Worm (Caenorhabditis elegans) whole organism, young adult: Measurements from ENCODE around the gene sos-1.

ENCODE experiments used
- C17E4.6 ChIP-seq: fragments of 200-800 bp; sonication (Bioruptor generic); IDR thresholded peaks from 2 replicates; pipeline ENCODE4 v1.3.6; 2022; ENCODE audit warnings: missing genetic modification reagents, missing genetic modification characterization, missing compliant biosample characterization
- dpl-1 ChIP-seq: fragments of 150-350 bp; optimal IDR thresholded peaks from 2 replicates; lab custom pipeline; 2014; ENCODE audit warnings: missing biosample characterization, missing genetic modification reagents, missing genetic modification characterization
- hmg-20 ChIP-seq: fragments of 200-800 bp; sonication (Bioruptor generic); IDR thresholded peaks from 2 replicates; pipeline ENCODE4 v1.3.6; 2022; ENCODE audit warnings: missing genetic modification reagents, missing genetic modification characterization, missing compliant biosample characterization
- pha-4 ChIP-seq: fragments of 150-350 bp; sonication (generic microtip); optimal IDR thresholded peaks from 2 replicates; lab custom pipeline; 2014; ENCODE audit warnings: missing biosample characterization, missing genetic modification reagents, missing genetic modification characterization
- tlf-1 ChIP-seq: fragments of 200-800 bp; sonication (Bioruptor generic); optimal IDR thresholded peaks from 2 replicates; lab custom pipeline; 2018; ENCODE audit warnings: mild to moderate bottlenecking, missing genetic modification characterization, missing compliant biosample characterization
- ztf-3 ChIP-seq: fragments of 200-800 bp; sonication (Bioruptor generic); optimal IDR thresholded peaks from 2 replicates; lab custom pipeline; 2018; ENCODE audit warnings: mild to moderate bottlenecking, missing genetic modification characterization, missing compliant biosample characterization

DNA sequence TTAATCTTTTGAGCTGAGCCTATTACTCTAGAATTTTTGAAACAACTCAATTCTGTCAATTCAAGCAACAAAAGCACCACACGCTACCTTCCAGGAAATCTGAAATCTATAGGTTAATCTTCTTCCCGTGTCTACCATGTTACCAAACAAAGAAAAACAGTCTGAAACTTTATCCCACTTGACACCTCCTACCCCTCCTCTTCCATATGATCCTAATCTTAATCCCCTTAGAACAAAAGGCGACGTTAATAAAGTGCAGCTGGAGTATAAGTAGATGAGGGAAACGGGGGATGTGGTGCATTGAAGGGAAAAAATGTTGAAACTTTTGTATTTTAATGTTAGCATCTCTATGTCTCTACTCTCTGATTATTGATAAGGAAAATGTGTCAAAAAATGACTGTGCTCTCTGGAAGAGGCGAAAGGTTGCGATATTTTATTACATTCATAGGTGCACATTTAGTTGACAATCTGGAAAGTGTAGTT lies 52.9 kb downstream of the sos-1 start:
- no peak for TF ChIP-seq dpl-1
- no peak for TF ChIP-seq ztf-3 (GFP tag; lab: Kevin White, UChicago)
- TF ChIP-seq tlf-1 (GFP tag; lab: Kevin White, UChicago), result no peak
- TF ChIP-seq C17E4.6, result no peak
- TF ChIP-seq pha-4 (tag; lab: Kevin White, UChicago), result no peak
- TF ChIP-seq hmg-20 (GFP tag; lab: Robert Waterston, UW), result no peak
